Fruit fly (Drosophila melanogaster): ENCODE results near the gene Mpi.

Gene Mpi

DNA sequence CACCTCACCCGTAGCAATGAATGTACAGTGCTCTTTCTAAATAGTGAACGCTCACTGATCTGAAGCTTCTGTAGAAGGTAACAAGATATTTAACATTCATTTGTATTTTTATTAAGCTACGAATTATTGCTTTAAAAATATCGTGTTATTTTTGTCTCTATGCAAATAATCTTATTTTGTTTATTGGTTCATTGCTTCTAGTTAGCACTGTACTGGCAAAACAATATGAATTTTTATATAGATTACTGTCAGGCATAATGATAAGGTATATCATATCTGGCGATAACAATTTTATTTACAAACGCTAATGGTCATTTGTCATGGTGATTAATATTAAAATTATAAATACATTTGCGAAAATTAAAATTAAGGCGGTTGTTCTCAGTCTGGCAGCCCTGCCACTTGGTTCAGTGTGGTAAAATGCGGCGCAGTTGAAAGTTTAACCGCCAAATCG lies 12.1 kb downstream of the Mpi start, which contains the start of gene CG9471 (continued):
- peak; percentile 74 for TF ChIP-seq Vsx1 (GFP tag; optimal IDR thresholded peaks at IDR 0.05)
- TF ChIP-seq tap (tag; optimal IDR thresholded peaks at IDR 0.05), result peak; percentile 92
- peak; percentile 95 for TF ChIP-seq CG15269 (tag; optimal IDR thresholded peaks at IDR 0.05)
- peak; percentile 35 for TF ChIP-seq CG11398 (GFP tag; optimal IDR thresholded peaks at IDR 0.05)
- peak; percentile 94 for TF ChIP-seq CG32532 (GFP tag; IDR thresholded peaks at IDR 0.05)
- no peak for TF ChIP-seq CG2129 (GFP tag; IDR thresholded peaks at IDR 0.05; ENCODE audit: partially characterized antibody)
- TF ChIP-seq Lpt (GFP tag; optimal IDR thresholded peaks at IDR 0.05), result no peak
- TF ChIP-seq exex (tag; optimal IDR thresholded peaks at IDR 0.05), result peak; percentile 92
- TF ChIP-seq CG14014 (GFP tag; IDR thresholded peaks at IDR 0.05), result peak; percentile 93
- peak; percentile 86 for TF ChIP-seq eyg (GFP tag; optimal IDR thresholded peaks at IDR 0.05)
- peak; percentile 92 for TF ChIP-seq CG12769 (tag; optimal IDR thresholded peaks at IDR 0.05)
- TF ChIP-seq Spps (tag; optimal IDR thresholded peaks at IDR 0.05), result peak; percentile 83
- TF ChIP-seq Chrac-16 (GFP tag; optimal IDR thresholded peaks at IDR 0.05), result peak; percentile 92
- peak; percentile 67 for TF ChIP-seq CG10321 (GFP tag; IDR thresholded peaks at IDR 0.05)
- peak; percentile 88 for TF ChIP-seq tx (GFP tag; optimal IDR thresholded peaks at IDR 0.05)
- TF ChIP-seq her (GFP tag; optimal IDR thresholded peaks at IDR 0.05), result peak; percentile 81
- TF ChIP-seq luna (GFP tag; optimal IDR thresholded peaks at IDR 0.05), result peak; percentile 72
- no peak for TF ChIP-seq zf30C (GFP tag; optimal IDR thresholded peaks at IDR 0.05)
- TF ChIP-seq CG8478 (optimal IDR thresholded peaks at IDR 0.05), result no peak
- peak; percentile 93 for TF ChIP-seq Ada2b (GFP tag; IDR thresholded peaks at IDR 0.05)
- TF ChIP-seq sima (GFP tag; optimal IDR thresholded peaks at IDR 0.05), result peak; percentile 7
- peak; percentile 83 for TF ChIP-seq CG1792 (GFP tag; optimal IDR thresholded peaks at IDR 0.05)
- TF ChIP-seq gt (GFP tag; IDR thresholded peaks at IDR 0.05), result peak; percentile 47
- TF ChIP-seq phol (tag; optimal IDR thresholded peaks at IDR 0.05), result peak; percentile 89
- peak; percentile 89 for TF ChIP-seq NC2β (GFP tag; optimal IDR thresholded peaks at IDR 0.05)
- TF ChIP-seq CG30431 (GFP tag; optimal IDR thresholded peaks at IDR 0.05), result peak; percentile 72
- TF ChIP-seq Jarid2 (GFP tag; optimal IDR thresholded peaks at IDR 0.05), result peak; percentile 62
- peak; percentile 87 for TF ChIP-seq CG9215 (GFP tag; IDR thresholded peaks at IDR 0.05)
- peak; percentile 69 for TF ChIP-seq CG2116 (GFP tag; optimal IDR thresholded peaks at IDR 0.05)
- TF ChIP-seq dmrt11E (tag; optimal IDR thresholded peaks at IDR 0.05), result peak; percentile 83
- TF ChIP-seq gcm2 (GFP tag; optimal IDR thresholded peaks at IDR 0.05), result peak; percentile 76
- peak; percentile 90 for TF ChIP-seq Awh (GFP tag; IDR thresholded peaks at IDR 0.05)
- TF ChIP-seq CG8281 (tag; optimal IDR thresholded peaks at IDR 0.05), result peak; percentile 68
- peak; percentile 3 for TF ChIP-seq p53 (GFP tag; optimal IDR thresholded peaks at IDR 0.05)
- peak; percentile 88 for TF ChIP-seq CG11093 (GFP tag; IDR thresholded peaks at IDR 0.05)
- peak; percentile 88 for TF ChIP-seq Hmx (GFP tag; optimal IDR thresholded peaks at IDR 0.05)
- no peak for TF ChIP-seq mld (GFP tag; IDR thresholded peaks at IDR 0.05; ENCODE audit: partially characterized antibody)
- peak; percentile 37 for TF ChIP-seq BEAF-32 (GFP tag; optimal IDR thresholded peaks at IDR 0.05)
- TF ChIP-seq en (GFP tag; optimal IDR thresholded peaks at IDR 0.05), result peak; percentile 72
- peak; percentile 85 for TF ChIP-seq CG6854 (GFP tag; optimal IDR thresholded peaks at IDR 0.05)
- peak; percentile 63 for TF ChIP-seq YL-1 (GFP tag; optimal IDR thresholded peaks at IDR 0.05)
- TF ChIP-seq zen (tag; optimal IDR thresholded peaks at IDR 0.05), result peak; percentile 88
- TF ChIP-seq Atf3 (GFP tag; optimal IDR thresholded peaks at IDR 0.05), result peak; percentile 83
- peak; percentile 85; the same call in 2 of the 3 replicates for TF ChIP-seq CG3726 (GFP tag; IDR thresholded peaks at IDR 0.05)
- peak; percentile 99 for TF ChIP-seq grau (tag; optimal IDR thresholded peaks at IDR 0.05)
- peak; percentile 94 for TF ChIP-seq dysf (GFP tag; IDR thresholded peaks at IDR 0.05)
- peak; percentile 71; the same call in 1 of the 2 replicates for TF ChIP-seq ham (GFP tag; IDR thresholded peaks at IDR 0.05)
- peak; percentile 10 for TF ChIP-seq Sry-β (GFP tag; optimal IDR thresholded peaks at IDR 0.05)
- TF ChIP-seq sens (GFP tag), result peak; percentile 98
- peak; percentile 95 for TF ChIP-seq Xrp1 (GFP tag; IDR thresholded peaks at IDR 0.05)
- peak; percentile 89 for TF ChIP-seq Blimp-1 (GFP tag; optimal IDR thresholded peaks at IDR 0.05)
- peak; percentile 73 for TF ChIP-seq Poxn (GFP tag; IDR thresholded peaks at IDR 0.05)

Measured in whole organism, embryonic.